Fruit fly (Drosophila melanogaster): ENCODE results near the gene MAGE.

DNA sequence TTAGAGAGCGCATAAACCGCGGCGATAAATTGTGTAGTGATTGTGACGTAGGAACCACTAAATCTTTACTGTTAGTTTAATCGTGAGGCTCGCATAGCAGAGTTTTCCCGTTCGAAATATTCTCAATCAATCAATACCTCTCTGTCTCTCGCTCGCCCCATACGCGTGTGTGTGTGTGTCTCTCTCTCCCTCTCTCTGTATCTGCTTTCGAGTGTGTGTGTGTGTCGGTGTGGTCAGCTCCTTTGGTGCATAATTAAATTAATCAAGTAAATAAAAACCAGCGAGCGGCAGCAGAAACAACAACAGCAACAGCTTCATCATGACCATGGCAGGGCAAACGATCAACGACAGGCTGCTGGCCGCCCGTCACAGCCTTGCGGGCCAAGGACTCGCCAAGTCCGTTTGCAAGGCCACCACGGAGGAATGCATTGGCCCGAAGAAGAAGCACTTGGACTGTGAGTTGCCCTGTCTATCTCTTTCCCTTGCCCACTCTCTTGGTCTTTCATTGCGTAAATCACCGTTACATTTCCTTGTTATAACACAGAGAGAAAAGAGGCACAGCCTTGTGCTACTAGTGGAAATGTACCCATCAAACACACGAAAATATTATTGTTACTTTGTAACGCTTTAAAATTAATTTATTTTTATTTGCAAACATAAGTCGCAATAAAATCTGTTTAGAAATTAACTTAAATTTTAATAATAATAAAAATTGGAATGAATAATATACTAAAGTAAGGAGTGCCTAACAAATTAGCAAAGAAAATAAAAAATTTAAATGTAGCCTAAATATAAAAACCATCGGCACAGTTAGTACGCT is 32.3 kb upstream of the MAGE start:
- TF ChIP-seq Mnt (GFP tag; optimal IDR thresholded peaks at IDR 0.05) (no peak), ovo (GFP tag; optimal IDR thresholded peaks at IDR 0.05) (peak; percentile 19), CG33017 (tag; optimal IDR thresholded peaks at IDR 0.05) (no peak), pad (GFP tag; optimal IDR thresholded peaks at IDR 0.05) (no peak), Hr96 (GFP tag; optimal IDR thresholded peaks at IDR 0.05) (no peak), CG7045 (GFP tag; optimal IDR thresholded peaks at IDR 0.05) (no peak), kay (GFP tag; ENCODE audit: borderline replicate concordance) (no peak), CG5204 (GFP tag; optimal IDR thresholded peaks at IDR 0.05) (no peak), CG11617 (GFP tag; optimal IDR thresholded peaks at IDR 0.05) (no peak), CG14711 (tag; optimal IDR thresholded peaks at IDR 0.05) (no peak), cic (GFP tag; optimal IDR thresholded peaks at IDR 0.05) (no peak), CG1620 (GFP tag; optimal IDR thresholded peaks at IDR 0.05) (no peak)
